Worm (Caenorhabditis elegans) whole organism, midembryonic: ENCODE measurements around the gene srx-77.

Experiments
- klf-2 ChIP-seq: fragments of 200-800 bp; sonication (Bioruptor generic); conservative IDR thresholded peaks from 2 replicates; pipeline ENCODE4 v1.3.6; 2022; ENCODE audit warnings: missing genetic modification reagents, missing genetic modification characterization, missing compliant biosample characterization
- med-1 ChIP-seq: sonication (generic microtip); optimal IDR thresholded peaks from 2 replicates; lab custom pipeline; 2017; ENCODE audit warnings: missing genetic modification characterization, mild to moderate bottlenecking, missing compliant biosample characterization, antibody characterized with exemption, missing genetic modification reagents; ENCODE audit not compliant: insufficient read depth

DNA sequence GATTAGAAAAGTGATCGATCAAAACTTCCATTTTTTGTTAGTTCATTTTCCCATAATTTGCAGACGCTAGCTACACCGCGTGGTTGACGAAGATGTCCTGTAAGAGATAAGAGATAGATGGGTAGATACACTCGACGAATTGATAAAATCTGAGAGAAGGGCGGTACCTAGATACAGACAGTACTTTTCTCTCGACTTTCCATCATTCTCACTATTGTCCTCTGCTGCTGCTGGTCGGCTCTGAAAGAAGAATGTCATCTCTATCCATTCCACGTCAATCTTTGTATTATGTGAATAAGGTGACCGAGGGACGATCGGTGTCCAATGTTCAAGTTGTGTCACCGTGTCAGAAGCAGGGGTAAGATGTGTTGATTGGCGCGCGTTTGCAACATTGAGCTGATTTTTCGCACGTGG is 40.0 kb downstream of the srx-77 start, which contains the start of gene pmt-2:
- TF ChIP-seq klf-2 (GFP tag; lab: Robert Waterston, UW) (no peak), med-1 (GFP tag; lab: Kevin White, UChicago) (no peak)
